Worm (Caenorhabditis elegans) whole organism, L4 larva: ENCODE results near the gene F26F2.13.

ENCODE experiments used
- ceh-82 ChIP-seq: sonication (generic microtip); optimal IDR thresholded peaks from 2 replicates; lab custom pipeline; 2017; ENCODE audit warnings: missing biosample characterization, missing genetic modification characterization
- mep-1 ChIP-seq: fragments of 150-350 bp; sonication (generic microtip); optimal IDR thresholded peaks from 3 replicates; lab custom pipeline; 2014; ENCODE audit warnings: missing biosample characterization, missing genetic modification characterization
- nhr-237 ChIP-seq: sonication (generic microtip); optimal IDR thresholded peaks from 2 replicates; lab custom pipeline; 2017; ENCODE audit warnings: missing biosample characterization, missing genetic modification characterization
- nhr-6 ChIP-seq: fragments of 150-350 bp; optimal IDR thresholded peaks from 2 replicates; lab custom pipeline; 2014; ENCODE audit warnings: missing biosample characterization, missing genetic modification characterization
- nhr-76 ChIP-seq: fragments of 150-350 bp; optimal IDR thresholded peaks from 2 replicates; lab custom pipeline; 2014; ENCODE audit warnings: missing biosample characterization, missing genetic modification characterization
- nhr-77 ChIP-seq: fragments of 150-350 bp; optimal IDR thresholded peaks from 2 replicates; lab custom pipeline; 2014; ENCODE audit warnings: missing biosample characterization, missing genetic modification characterization
- rbr-2 ChIP-seq: sonication (generic microtip); optimal IDR thresholded peaks from 2 replicates; lab custom pipeline; 2016; ENCODE audit warnings: missing genotype, missing genetic modification characterization, missing compliant biosample characterization
- set-16 ChIP-seq: fragments of 200-800 bp; sonication (Bioruptor generic); IDR thresholded peaks from 2 replicates; pipeline ENCODE4 v1.3.6; 2022; ENCODE audit warnings: missing genetic modification reagents, missing genetic modification characterization, missing compliant biosample characterization
- spr-3 ChIP-seq: fragments of 200-800 bp; sonication (Bioruptor generic); optimal IDR thresholded peaks from 2 replicates; lab custom pipeline; 2018; ENCODE audit warnings: mild to moderate bottlenecking, missing genetic modification characterization, missing compliant biosample characterization

DNA sequence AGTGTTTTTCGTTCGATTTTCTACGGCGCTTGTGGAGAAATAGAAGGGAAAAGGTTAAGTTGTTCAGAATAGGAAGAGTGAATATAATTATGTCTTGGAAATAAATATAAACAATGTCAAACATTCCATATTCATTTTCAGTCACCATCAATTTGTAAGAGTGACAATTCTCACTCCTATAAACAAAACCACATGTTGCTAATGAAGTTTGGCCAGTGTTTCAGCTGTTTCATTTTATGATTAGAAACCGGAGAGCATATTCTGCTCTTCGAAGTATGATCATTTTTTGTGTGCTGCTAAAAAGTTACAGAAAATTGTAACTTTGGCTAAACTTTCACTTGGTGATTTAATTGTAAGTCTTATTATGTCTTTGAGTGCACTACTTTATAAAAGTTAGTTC is 9.0 kb upstream of the F26F2.13 start, which contains the start of gene Y38H6C.21:
- TF ChIP-seq nhr-237 (tag; lab: Kevin White, UChicago) (no peak), nhr-76 (tag; lab: Kevin White, UChicago) (no peak), mep-1 (no peak), ceh-82 (tag; lab: Kevin White, UChicago) (no peak), set-16 (no peak), rbr-2 (tag; lab: Kevin White, UChicago) (no peak), nhr-6 (tag; lab: Kevin White, UChicago) (no peak), spr-3 (no peak), nhr-77 (tag; lab: Kevin White, UChicago) (no peak)
